Worm (Caenorhabditis elegans) whole organism, L4 larva: ENCODE data around the gene K09E9.1.

Experiments used
- attf-4 ChIP-seq: sonication (generic microtip); optimal IDR thresholded peaks from 3 replicates; lab custom pipeline; 2017; ENCODE audit warnings: missing biosample characterization, missing genetic modification characterization
- ces-1 ChIP-seq: fragments of 150-350 bp; sonication (generic microtip); optimal IDR thresholded peaks from 4 replicates; lab custom pipeline; 2014; ENCODE audit warnings: missing biosample characterization, missing genetic modification reagents, missing genetic modification characterization
- daf-12 ChIP-seq: fragments of 150-350 bp; optimal IDR thresholded peaks from 2 replicates; lab custom pipeline; 2014; ENCODE audit warnings: missing biosample characterization, missing genetic modification reagents, missing genetic modification characterization
- dve-1 ChIP-seq: sonication (generic microtip); optimal IDR thresholded peaks from 2 replicates; lab custom pipeline; 2017; ENCODE audit warnings: antibody characterized with exemption, mild to moderate bottlenecking, missing genetic modification characterization, missing compliant biosample characterization; ENCODE audit not compliant: insufficient read depth
- egl-43 ChIP-seq: fragments of 200-800 bp; sonication (Bioruptor generic); IDR thresholded peaks from 2 replicates; pipeline ENCODE4 v1.3.6; 2022; ENCODE audit warnings: missing genetic modification reagents, missing genetic modification characterization, missing compliant biosample characterization
- mdl-1 ChIP-seq, 2 experiments: fragments of 150-350 bp in 1 of 2; sonication (generic microtip) in 1 of 2; optimal IDR thresholded peaks; 2 replicates each; lab custom pipeline; 2014 to 2017; ENCODE audit warnings: missing biosample characterization in 2 of 2, missing genetic modification characterization in 2 of 2
- mes-2 ChIP-seq: sonication (generic microtip); optimal IDR thresholded peaks from 2 replicates; lab custom pipeline; 2016; ENCODE audit warnings: missing genotype, mild to moderate bottlenecking, missing genetic modification characterization, missing compliant biosample characterization; ENCODE audit not compliant: poor library complexity, severe bottlenecking
- nhr-111 ChIP-seq: fragments of 200-800 bp; sonication (Bioruptor generic); optimal IDR thresholded peaks from 2 replicates; lab custom pipeline; 2018; ENCODE audit warnings: mild to moderate bottlenecking, missing genetic modification characterization, missing compliant biosample characterization
- nhr-28 ChIP-seq: fragments of 150-350 bp; optimal IDR thresholded peaks from 2 replicates; lab custom pipeline; 2014; ENCODE audit warnings: missing biosample characterization, missing genetic modification characterization
- nhr-41 ChIP-seq: fragments of 200-800 bp; sonication (Bioruptor generic); IDR thresholded peaks from 2 replicates; pipeline ENCODE4 v1.3.6; 2022; ENCODE audit warnings: missing genetic modification reagents, missing genetic modification characterization, missing compliant biosample characterization
- nhr-6 ChIP-seq: fragments of 150-350 bp; optimal IDR thresholded peaks from 2 replicates; lab custom pipeline; 2014; ENCODE audit warnings: missing biosample characterization, missing genetic modification characterization
- rbr-2 ChIP-seq: sonication (generic microtip); optimal IDR thresholded peaks from 2 replicates; lab custom pipeline; 2016; ENCODE audit warnings: missing genotype, missing genetic modification characterization, missing compliant biosample characterization
- sdz-12 ChIP-seq: fragments of 200-800 bp; sonication (Bioruptor generic); optimal IDR thresholded peaks from 2 replicates; lab custom pipeline; 2018; ENCODE audit warnings: mild to moderate bottlenecking, missing genetic modification characterization, missing compliant biosample characterization
- unc-62 ChIP-seq, 3 experiments: fragments of 150-350 bp in 1 of 3; sonication (generic microtip); optimal IDR thresholded peaks in 2 of 3; peaks in 1 of 3; 1 replicate in 1 of 3; 2 replicates in 2 of 3; lab custom pipeline; 2014 to 2017; ENCODE audit warnings: missing biosample characterization in 3 of 3, missing genetic modification characterization in 3 of 3, missing genetic modification reagents in 3 of 3, missing genotype in 1 of 3

DNA sequence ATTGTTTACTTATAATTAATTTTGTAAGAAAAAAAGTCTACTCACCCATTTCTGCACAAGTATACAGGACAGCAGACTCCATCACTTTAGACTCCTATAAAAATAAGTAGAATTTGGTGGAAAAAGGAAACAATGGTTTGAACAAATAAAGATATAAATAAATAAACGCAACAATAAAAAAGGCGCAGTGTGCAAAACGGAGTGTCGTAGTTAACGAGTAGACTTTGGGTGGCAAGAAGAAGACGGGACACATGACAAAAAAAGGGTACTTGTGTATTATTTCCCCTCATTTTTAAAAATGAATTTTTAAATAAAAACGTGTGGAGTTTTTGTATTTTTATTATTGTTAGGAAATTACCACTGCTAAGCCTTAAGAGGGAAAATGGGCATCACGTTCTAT, 27.0 kb downstream of the K09E9.1 start, which contains the start of gene F59D12.5:
- TF ChIP-seq mdl-1 (tag; optimal IDR thresholded peaks at IDR 0.05; lab: Kevin White, UChicago) (no peak), sdz-12 (GFP tag; lab: Kevin White, UChicago) (no peak), nhr-41 (GFP tag; lab: Robert Waterston, UW) (no peak), rbr-2 (tag; lab: Kevin White, UChicago) (no peak), nhr-6 (no peak), attf-4 (tag; lab: Kevin White, UChicago) (no peak), nhr-111 (GFP tag; lab: Kevin White, UChicago) (no peak), mes-2 (tag; lab: Kevin White, UChicago) (no peak), ces-1 (GFP tag; lab: Kevin White, UChicago) (no peak), unc-62 (GFP tag; optimal IDR thresholded peaks at IDR 0.05 in 1 of 2; lab: Kevin White, UChicago) (no peak), unc-62 (tag; optimal IDR thresholded peaks at IDR 0.05; lab: Kevin White, UChicago) (no peak), daf-12 (no peak), dve-1 (tag; lab: Kevin White, UChicago) (no peak), nhr-28 (tag; lab: Kevin White, UChicago) (no peak), egl-43 (GFP tag; lab: Robert Waterston, UW) (no peak)
